Worm (Caenorhabditis elegans): ENCODE results near the gene ddo-1.

DNA sequence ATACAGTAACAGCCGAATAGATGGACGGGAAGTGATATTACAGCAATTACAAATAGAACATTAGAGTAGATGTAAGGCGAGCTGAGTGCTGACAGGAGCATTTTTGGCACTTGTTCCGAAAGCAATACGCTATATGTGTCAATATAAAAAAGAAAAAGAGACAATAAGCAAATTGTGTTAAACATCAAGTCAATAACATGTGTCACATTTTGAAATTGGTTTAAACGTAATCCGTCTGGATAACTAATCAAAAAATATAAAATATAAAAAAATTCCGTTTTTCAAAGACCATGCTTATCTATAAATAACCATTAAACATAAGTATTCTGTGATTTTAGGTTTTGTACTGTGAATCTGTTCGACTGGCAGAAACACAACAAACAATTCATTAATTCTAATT, 18.6 kb upstream of the ddo-1 start, which contains the start of gene srh-288:
- no peak for TF ChIP-seq ceh-8 (GFP tag; optimal IDR thresholded peaks at IDR 0.05)
- no peak for TF ChIP-seq unc-98 (GFP tag; IDR thresholded peaks at IDR 0.05)
- TF ChIP-seq nhr-19 (GFP tag; conservative IDR thresholded peaks at IDR 0.05), result no peak
- TF ChIP-seq unc-62 (GFP tag; optimal IDR thresholded peaks at IDR 0.05), result no peak
